Worm (Caenorhabditis elegans) whole organism, L1 larva: ENCODE data around the gene ndx-2.
A peak's percentile ranks its signal among the peaks of the same experiment; 100 is the strongest.

Experiments
- C04F5.9 ChIP-seq: sonication (generic microtip); optimal IDR thresholded peaks from 2 replicates; lab custom pipeline; 2016; ENCODE audit warnings: missing genetic modification characterization, missing compliant biosample characterization
- C34B4.2 ChIP-seq: sonication (generic microtip); optimal IDR thresholded peaks from 2 replicates; lab custom pipeline; 2017; ENCODE audit warnings: mild to moderate bottlenecking, missing genetic modification characterization, missing compliant biosample characterization
- F16B12.6 ChIP-seq: fragments of 150-350 bp; optimal IDR thresholded peaks from 2 replicates; lab custom pipeline; 2014; ENCODE audit warnings: missing biosample characterization, missing genetic modification characterization
- Y116A8C.19 ChIP-seq: sonication (generic microtip); optimal IDR thresholded peaks from 2 replicates; lab custom pipeline; 2016; ENCODE audit warnings: missing compliant biosample characterization, missing genetic modification characterization, borderline replicate concordance
- aha-1 ChIP-seq: fragments of 150-350 bp; optimal IDR thresholded peaks from 2 replicates; lab custom pipeline; 2014; ENCODE audit warnings: missing biosample characterization, missing genetic modification characterization
- aly-2 ChIP-seq: fragments of 150-350 bp; optimal IDR thresholded peaks from 2 replicates; lab custom pipeline; 2014; ENCODE audit warnings: missing biosample characterization, missing genetic modification characterization
- ceh-63 ChIP-seq: fragments of 200-800 bp; sonication (Bioruptor generic); optimal IDR thresholded peaks from 2 replicates; lab custom pipeline; 2018; ENCODE audit warnings: mild to moderate bottlenecking, missing genetic modification characterization, missing compliant biosample characterization
- ceh-8 ChIP-seq: fragments of 200-800 bp; sonication (Bioruptor generic); optimal IDR thresholded peaks from 2 replicates; lab custom pipeline; 2018; ENCODE audit warnings: mild to moderate bottlenecking, missing genetic modification characterization, moderate library complexity, missing compliant biosample characterization
- ceh-82 ChIP-seq, 3 experiments: fragments of 150-350 bp in 1 of 3; sonication (generic microtip) in 2 of 3; optimal IDR thresholded peaks; 2 replicates each; lab custom pipeline; 2014 to 2017; ENCODE audit warnings: missing biosample characterization in 3 of 3, missing genetic modification characterization in 3 of 3
- ceh-90 ChIP-seq: sonication (generic microtip); optimal IDR thresholded peaks from 2 replicates; lab custom pipeline; 2016; ENCODE audit warnings: missing genetic modification characterization, missing compliant biosample characterization
- ces-1 ChIP-seq: fragments of 150-350 bp; optimal IDR thresholded peaks from 2 replicates; lab custom pipeline; 2014; ENCODE audit warnings: missing biosample characterization, missing genetic modification reagents, missing genetic modification characterization
- dpl-1 ChIP-seq, 3 experiments: fragments of 150-350 bp in 2 of 3; sonication (generic microtip) in 1 of 3; optimal IDR thresholded peaks; 2 replicates each; lab custom pipeline; 2014 to 2017; ENCODE audit warnings: missing biosample characterization in 3 of 3, missing genetic modification characterization in 3 of 3, missing genetic modification reagents in 3 of 3
- efl-1 ChIP-seq, 4 experiments: fragments of 150-350 bp; optimal IDR thresholded peaks in 3 of 4; peaks in 1 of 4; 1 replicate in 1 of 4; 2 replicates in 3 of 4; lab custom pipeline; 2014; ENCODE audit warnings: missing biosample characterization in 2 of 4, missing genetic modification characterization in 2 of 4, missing genetic modification reagents in 2 of 4
- egl-13 ChIP-seq: sonication (generic microtip); optimal IDR thresholded peaks from 2 replicates; lab custom pipeline; 2016; ENCODE audit warnings: missing genotype, missing genetic modification reagents, missing genetic modification characterization, missing compliant biosample characterization
- elt-3 ChIP-seq, 6 experiments: fragments of 150-350 bp in 1 of 6; sonication (generic microtip); optimal IDR thresholded peaks; 2 replicates each; lab custom pipeline; 2017 to 2018; ENCODE audit warnings: missing biosample characterization in 6 of 6, missing genetic modification characterization in 6 of 6, inconsistent platforms in 1 of 6
- ets-5 ChIP-seq: fragments of 200-800 bp; sonication (Bioruptor generic); IDR thresholded peaks from 2 replicates; pipeline ENCODE4 v1.3.6; 2022; ENCODE audit warnings: missing genetic modification characterization, missing compliant biosample characterization
- fkh-8 ChIP-seq: sonication (generic microtip); optimal IDR thresholded peaks from 2 replicates; lab custom pipeline; 2016; ENCODE audit warnings: mild to moderate bottlenecking, missing genetic modification characterization, missing compliant biosample characterization
- irx-1 ChIP-seq: sonication (generic microtip); optimal IDR thresholded peaks from 2 replicates; lab custom pipeline; 2016; ENCODE audit warnings: missing genetic modification characterization, missing compliant biosample characterization
- lin-13 ChIP-seq: fragments of 150-350 bp; optimal IDR thresholded peaks from 2 replicates; lab custom pipeline; 2014; ENCODE audit warnings: missing biosample characterization, missing genetic modification reagents, missing genetic modification characterization
- mab-9 ChIP-seq: fragments of 200-800 bp; sonication (Bioruptor generic); IDR thresholded peaks from 2 replicates; pipeline ENCODE4 v1.3.6; 2022; ENCODE audit warnings: missing genetic modification reagents, missing genetic modification characterization, missing compliant biosample characterization
- mdl-1 ChIP-seq, 2 experiments: fragments of 150-350 bp; optimal IDR thresholded peaks; 2 replicates each; lab custom pipeline; 2014 to 2017; ENCODE audit warnings: missing biosample characterization in 2 of 2, missing genetic modification characterization in 2 of 2, inconsistent platforms in 1 of 2
- mef-2 ChIP-seq: fragments of 150-350 bp; optimal IDR thresholded peaks from 2 replicates; lab custom pipeline; 2014; ENCODE audit warnings: missing biosample characterization, missing genetic modification characterization
- nhr-11 ChIP-seq: fragments of 150-350 bp; optimal IDR thresholded peaks from 2 replicates; lab custom pipeline; 2014; ENCODE audit warnings: missing biosample characterization, missing genetic modification characterization
- nhr-12 ChIP-seq: sonication (generic microtip); optimal IDR thresholded peaks from 2 replicates; lab custom pipeline; 2017; ENCODE audit warnings: missing biosample characterization, missing genetic modification characterization
- nhr-47 ChIP-seq: sonication (generic microtip); optimal IDR thresholded peaks from 2 replicates; lab custom pipeline; 2016; ENCODE audit warnings: mild to moderate bottlenecking, missing genetic modification characterization, moderate library complexity, missing compliant biosample characterization
- nhr-71 ChIP-seq: sonication (generic microtip); optimal IDR thresholded peaks from 2 replicates; lab custom pipeline; 2016; ENCODE audit warnings: mild to moderate bottlenecking, missing genetic modification characterization, moderate library complexity, missing compliant biosample characterization
- nhr-84 ChIP-seq: sonication (generic microtip); optimal IDR thresholded peaks from 2 replicates; lab custom pipeline; 2017; ENCODE audit warnings: missing biosample characterization, missing genetic modification characterization
- pag-3 ChIP-seq: sonication (generic microtip); optimal IDR thresholded peaks from 2 replicates; lab custom pipeline; 2017; ENCODE audit warnings: missing genetic modification characterization, mild to moderate bottlenecking, missing compliant biosample characterization, antibody characterized with exemption, borderline replicate concordance; ENCODE audit not compliant: insufficient read depth
- snpc-4 ChIP-seq: fragments of 150-350 bp; optimal IDR thresholded peaks from 2 replicates; lab custom pipeline; 2014; ENCODE audit warnings: missing biosample characterization, missing genetic modification characterization
- sup-37 ChIP-seq: fragments of 200-800 bp; sonication (Bioruptor generic); optimal IDR thresholded peaks from 2 replicates; lab custom pipeline; 2018; ENCODE audit warnings: mild to moderate bottlenecking, missing genetic modification characterization, missing compliant biosample characterization
- tbx-2 ChIP-seq: sonication (generic microtip); optimal IDR thresholded peaks from 2 replicates; lab custom pipeline; 2016; ENCODE audit warnings: missing genetic modification characterization, missing compliant biosample characterization
- unc-98 ChIP-seq: fragments of 200-800 bp; sonication (Bioruptor generic); IDR thresholded peaks from 2 replicates; pipeline ENCODE4 v1.3.6; 2022; ENCODE audit warnings: missing genetic modification characterization, missing compliant biosample characterization
- vab-15 ChIP-seq: sonication (generic microtip); optimal IDR thresholded peaks from 2 replicates; lab custom pipeline; 2017; ENCODE audit warnings: missing genotype, mild to moderate bottlenecking, missing genetic modification characterization, missing compliant biosample characterization
- zip-4 ChIP-seq: fragments of 200-800 bp; sonication (Bioruptor generic); optimal IDR thresholded peaks from 2 replicates; lab custom pipeline; 2018; ENCODE audit warnings: mild to moderate bottlenecking, missing genetic modification characterization, moderate library complexity, missing compliant biosample characterization
- ztf-11 ChIP-seq, 2 experiments: sonication (generic microtip); optimal IDR thresholded peaks; 2 replicates each; lab custom pipeline; 2016 to 2017; ENCODE audit warnings: missing genetic modification characterization in 2 of 2, missing biosample characterization in 1 of 2, missing compliant biosample characterization in 1 of 2
- ztf-4 ChIP-seq: fragments of 150-350 bp; optimal IDR thresholded peaks from 2 replicates; lab custom pipeline; 2014; ENCODE audit warnings: missing biosample characterization, missing genetic modification characterization

ndx-2 gene

ce11 chrV:2690948-2691347 is 26.1 kb upstream of the ndx-2 start:
- TF ChIP-seq nhr-47 (tag; lab: Kevin White, UChicago): no peak
- TF ChIP-seq tbx-2: no peak

- TF ChIP-seq tbx-2: no peak
- TF ChIP-seq C04F5.9 (tag; lab: Kevin White, UChicago): no peak
- TF ChIP-seq ceh-90 (tag; lab: Kevin White, UChicago): no peak
- TF ChIP-seq aly-2 (tag; lab: Kevin White, UChicago): no peak
- no peak for TF ChIP-seq snpc-4 (tag; lab: Kevin White, UChicago)
- TF ChIP-seq ceh-82 (tag; optimal IDR thresholded peaks at IDR 0.05; lab: Kevin White, UChicago): no peak
- no peak for TF ChIP-seq dpl-1 (GFP tag; optimal IDR thresholded peaks at IDR 0.05; lab: Kevin White, UChicago)
- no peak for TF ChIP-seq elt-3 (tag; optimal IDR thresholded peaks at IDR 0.05; lab: Kevin White, UChicago)
- no peak for TF ChIP-seq Y116A8C.19 (tag; lab: Kevin White, UChicago)
- no peak for TF ChIP-seq ceh-63 (GFP tag; lab: Kevin White, UChicago)
- no peak for TF ChIP-seq pag-3
- no peak for TF ChIP-seq nhr-84 (tag; lab: Kevin White, UChicago)
- no peak for TF ChIP-seq egl-13 (tag; lab: Kevin White, UChicago)
- no peak for TF ChIP-seq aha-1 (tag; lab: Kevin White, UChicago)
- no peak for TF ChIP-seq mdl-1 (tag; optimal IDR thresholded peaks at IDR 0.05; lab: Kevin White, UChicago)
- no peak for TF ChIP-seq vab-15 (tag; lab: Kevin White, UChicago)
Observed at ce11 chrV:2690478-2690877, 25.7 kb upstream of the ndx-2 start.

DNA sequence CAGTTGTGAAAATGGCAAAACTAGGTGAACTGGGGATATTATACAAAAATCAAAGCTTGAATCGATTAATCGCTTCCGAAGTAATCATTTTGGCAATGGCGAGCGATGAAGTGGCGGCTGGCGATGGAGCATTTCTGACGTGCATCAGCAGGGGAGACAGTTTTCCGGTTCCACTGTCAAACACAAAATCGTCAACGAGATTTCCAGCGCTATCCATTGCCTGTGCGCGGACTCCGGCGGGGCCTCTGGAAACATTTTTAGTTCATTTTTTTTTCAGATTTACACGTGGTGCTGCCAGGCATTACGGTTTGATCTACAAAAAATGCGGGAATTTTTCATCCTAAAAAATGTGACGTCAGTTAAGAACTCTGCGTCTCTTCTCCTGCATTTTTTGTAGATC is 23.8 kb upstream of the ndx-2 start:
- TF ChIP-seq ets-5 (GFP tag; lab: Robert Waterston, UW) (no peak), efl-1 (optimal IDR thresholded peaks at IDR 0.05; lab: Kevin White, UChicago) (no peak), efl-1 (GFP tag; optimal IDR thresholded peaks at IDR 0.05 in 1 of 2; lab: Kevin White, UChicago) (peak in 1 of 2 experiments; percentile 37), ceh-82 (tag; optimal IDR thresholded peaks at IDR 0.05; lab: Kevin White, UChicago) (no peak)
- TF ChIP-seq, all 84 proteins: peak for 1

DNA sequence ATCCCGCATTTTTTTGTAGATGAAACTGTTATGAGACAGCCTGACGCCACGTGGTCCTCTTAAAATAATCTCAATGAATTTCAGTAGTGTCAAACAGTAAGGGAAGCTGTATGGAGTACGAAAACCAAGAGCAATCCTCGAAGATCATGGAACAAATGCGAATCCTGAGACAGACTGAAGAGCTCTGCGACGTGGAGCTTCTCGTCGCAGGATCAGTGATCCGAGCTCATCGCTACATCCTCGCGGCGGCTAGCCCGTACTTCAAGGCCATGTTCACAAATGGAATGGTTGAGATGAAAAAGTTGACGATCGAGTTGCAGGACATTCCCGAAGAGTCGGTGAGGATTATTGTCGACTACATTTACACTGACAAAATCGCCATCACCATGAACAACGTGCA is 19.4 kb upstream of the ndx-2 start:
- no peak for TF ChIP-seq C34B4.2
- TF ChIP-seq nhr-11 (tag; lab: Kevin White, UChicago): no peak
- no peak for TF ChIP-seq unc-98 (GFP tag; lab: Robert Waterston, UW)
- TF ChIP-seq zip-4: no peak
- TF ChIP-seq mab-9 (GFP tag; lab: Robert Waterston, UW): no peak
- TF ChIP-seq ceh-82 (tag; optimal IDR thresholded peaks at IDR 0.05; lab: Kevin White, UChicago): no peak
- TF ChIP-seq irx-1 (tag; lab: Kevin White, UChicago): no peak
- TF ChIP-seq ces-1: no peak
- no peak for TF ChIP-seq mef-2 (tag; lab: Kevin White, UChicago)
- TF ChIP-seq F16B12.6: no peak
- TF ChIP-seq egl-13 (tag; lab: Kevin White, UChicago): no peak
- TF ChIP-seq ztf-11 (tag; optimal IDR thresholded peaks at IDR 0.05; lab: Kevin White, UChicago): no peak
- TF ChIP-seq ztf-4 (tag; lab: Kevin White, UChicago): no peak
- no peak for TF ChIP-seq sup-37
- TF ChIP-seq ceh-8: no peak
- TF ChIP-seq fkh-8 (tag; lab: Kevin White, UChicago): no peak
- no peak for TF ChIP-seq nhr-12
- no peak for TF ChIP-seq ceh-90 (tag; lab: Kevin White, UChicago)
- TF ChIP-seq ets-5 (GFP tag; lab: Robert Waterston, UW): no peak
- no peak for TF ChIP-seq nhr-71 (tag; lab: Kevin White, UChicago)
- TF ChIP-seq, all 84 proteins: peak for 0

DNA sequence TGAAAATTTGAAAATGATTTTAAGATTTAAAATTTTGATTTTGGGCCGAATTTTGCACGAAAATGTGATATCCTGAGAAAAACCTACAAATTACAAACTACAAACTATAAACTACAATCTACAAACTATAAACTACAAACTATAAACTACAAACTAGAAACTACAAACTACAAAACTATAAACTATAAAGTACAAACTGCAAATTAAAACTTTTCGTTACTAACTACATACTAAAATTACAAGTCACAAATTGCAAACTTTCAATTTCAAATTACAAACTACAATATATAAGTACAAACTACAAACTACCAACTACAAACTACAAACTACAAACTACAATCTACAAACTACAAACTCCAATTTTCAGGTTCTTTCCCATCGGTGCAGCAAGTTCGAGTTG is 18.7 kb upstream of the ndx-2 start:
- no peak for TF ChIP-seq ets-5 (GFP tag; lab: Robert Waterston, UW)
- TF ChIP-seq lin-13 (GFP tag; lab: Kevin White, UChicago): no peak
- TF ChIP-seq nhr-12: no peak
- no peak for TF ChIP-seq sup-37
